Worm (Caenorhabditis elegans): ENCODE results near the gene ckk-1.

The ckk-1 gene

DNA sequence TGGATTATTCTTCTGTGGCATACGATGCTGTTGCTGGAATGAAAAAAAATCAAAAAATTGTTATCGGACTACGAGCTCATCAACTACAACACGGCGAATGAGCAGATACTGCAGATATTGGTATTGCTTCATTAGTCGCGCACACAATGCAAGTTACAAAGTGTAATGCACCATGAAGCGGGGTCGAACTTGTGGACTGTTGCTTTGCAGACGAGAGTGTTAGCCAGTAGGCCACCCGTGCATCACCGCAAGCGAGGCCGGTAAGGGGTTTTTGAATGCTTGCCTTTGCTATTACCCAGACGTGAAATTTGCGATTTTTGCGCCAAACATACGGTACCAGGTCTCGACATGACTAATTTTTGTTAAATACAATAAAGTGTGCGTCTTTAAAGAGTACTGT is 33.3 kb upstream of the ckk-1 start (continued):
- TF ChIP-seq nhr-90 (tag; optimal IDR thresholded peaks at IDR 0.05) (peak; percentile 92), lin-35 (GFP tag; optimal IDR thresholded peaks at IDR 0.05) (peak in 1 of 3 experiments; percentile 57), cebp-1 (GFP tag; IDR thresholded peaks at IDR 0.05) (0 out of 2 replicates have a peak, but pooled peaks have one; percentile 48), cebp-1 (tag; optimal IDR thresholded peaks at IDR 0.05) (peak; percentile 76), lag-1 (GFP tag; IDR thresholded peaks at IDR 0.05) (no peak), F22D6.2 (tag; optimal IDR thresholded peaks at IDR 0.05) (peak; percentile 64), ztf-22 (GFP tag; optimal IDR thresholded peaks at IDR 0.05) (peak; percentile 71), lin-26 (GFP tag; IDR thresholded peaks at IDR 0.05) (peak; percentile 96), egl-44 (GFP tag; IDR thresholded peaks at IDR 0.05) (peak; percentile 82; the same call in 1 of the 2 replicates), efl-1 (GFP tag; optimal IDR thresholded peaks at IDR 0.05) (no peak), lir-1 (GFP tag; conservative IDR thresholded peaks at IDR 0.05) (peak; percentile 74), bed-1 (GFP tag; IDR thresholded peaks at IDR 0.05) (0 out of 2 replicates have a peak, but pooled peaks have one; percentile 59), B0019.2 (GFP tag; conservative IDR thresholded peaks at IDR 0.05) (peak; percentile 54), K11D2.4 (GFP tag; IDR thresholded peaks at IDR 0.05) (0 out of 2 replicates have a peak, but pooled peaks have one; percentile 49), xnd-1 (tag; optimal IDR thresholded peaks at IDR 0.05) (no peak), ceh-40 (GFP tag; IDR thresholded peaks at IDR 0.05) (peak; percentile 87; the same call in 1 of the 2 replicates), ceh-58 (GFP tag; IDR thresholded peaks at IDR 0.05) (no peak), madf-6 (GFP tag; IDR thresholded peaks at IDR 0.05) (peak; percentile 77), D2030.7 (GFP tag; IDR thresholded peaks at IDR 0.05) (peak; percentile 70), nfya-2 (GFP tag; IDR thresholded peaks at IDR 0.05) (0 out of 2 replicates have a peak, but pooled peaks have one; percentile 67), mcd-1 (GFP tag; IDR thresholded peaks at IDR 0.05) (peak; percentile 74), gei-17 (GFP tag; optimal IDR thresholded peaks at IDR 0.05) (no peak), egrh-3 (GFP tag; IDR thresholded peaks at IDR 0.05) (0 out of 2 replicates have a peak, but pooled peaks have one; percentile 21), madf-10 (tag; optimal IDR thresholded peaks at IDR 0.05) (peak; percentile 83), nhr-120 (GFP tag; IDR thresholded peaks at IDR 0.05) (0 out of 2 replicates have a peak, but pooled peaks have one; percentile 87), ceh-100 (GFP tag; IDR thresholded peaks at IDR 0.05) (peak; percentile 54; the same call in 1 of the 2 replicates), F57C9.4 (tag; optimal IDR thresholded peaks at IDR 0.05) (peak; percentile 57), nhr-179 (tag; optimal IDR thresholded peaks at IDR 0.05) (peak; percentile 60), Y56A3A.18 (GFP tag; IDR thresholded peaks at IDR 0.05) (peak; percentile 92), F52B5.7 (tag; optimal IDR thresholded peaks at IDR 0.05) (peak; percentile 94), hlh-12 (tag; optimal IDR thresholded peaks at IDR 0.05) (no peak), sea-2 (GFP tag; IDR thresholded peaks at IDR 0.05) (no peak), lsy-27 (tag; optimal IDR thresholded peaks at IDR 0.05; ENCODE audit: borderline replicate concordance, insufficient read depth) (no peak), hmg-1.2 (GFP tag; IDR thresholded peaks at IDR 0.05) (peak; percentile 70), ztf-25 (GFP tag; IDR thresholded peaks at IDR 0.05) (no peak; the same call in 1 of the 2 replicates), sptf-2 (GFP tag; optimal IDR thresholded peaks at IDR 0.05) (peak; percentile 82), ceh-79 (tag; optimal IDR thresholded peaks at IDR 0.05) (peak; percentile 65), zim-3 (tag; optimal IDR thresholded peaks at IDR 0.05) (peak; percentile 87), Y95B8A.8 (GFP tag; IDR thresholded peaks at IDR 0.05) (peak; percentile 71; the same call in 1 of the 2 replicates), attf-3 (GFP tag; conservative IDR thresholded peaks at IDR 0.05) (peak; percentile 56; the same call in 1 of the 2 replicates), let-607 (tag; optimal IDR thresholded peaks at IDR 0.05) (peak; percentile 50 to 70), nhr-27 (tag; optimal IDR thresholded peaks at IDR 0.05) (peak; percentile 41), egl-18 (GFP tag; IDR thresholded peaks at IDR 0.05) (peak; percentile 79; the same call in 1 of the 2 replicates), tbp1 (GFP tag; optimal IDR thresholded peaks at IDR 0.05) (peak; percentile 97), ekl-4 (GFP tag; IDR thresholded peaks at IDR 0.05) (peak; percentile 77; the same call in 1 of the 2 replicates), F55B11.4 (tag; optimal IDR thresholded peaks at IDR 0.05; ENCODE audit: borderline replicate concordance, insufficient read depth) (no peak), sdz-38 (tag; optimal IDR thresholded peaks at IDR 0.05) (no peak), akir-1 (GFP tag; optimal IDR thresholded peaks at IDR 0.05) (no peak)
